Worm (Caenorhabditis elegans) whole organism, L4/young adult: ENCODE results near the gene clc-32.

ENCODE experiments used
- dao-5 ChIP-seq: sonication (generic microtip); optimal IDR thresholded peaks from 2 replicates; lab custom pipeline; 2016; ENCODE audit warnings: missing genotype, missing genetic modification characterization, moderate library complexity, missing compliant biosample characterization
- him-1 ChIP-seq: sonication (generic microtip); optimal IDR thresholded peaks from 2 replicates; lab custom pipeline; 2016; ENCODE audit warnings: missing genotype, missing genetic modification reagents, missing genetic modification characterization, missing compliant biosample characterization

- TF ChIP-seq him-1 (tag; lab: Kevin White, UChicago) (no peak), dao-5 (tag; lab: Kevin White, UChicago) (no peak)
Measured at ce11 chrV:16094284-16094683, 46.7 kb downstream of the clc-32 start, which contains the start of gene F22B8.7.
